Fruit fly (Drosophila melanogaster) whole organism, prepupa: ENCODE data around the gene Arp6.

ENCODE experiments used
- Blimp-1 ChIP-seq: fragments of 200-800 bp; sonication (Bioruptor generic); optimal IDR thresholded peaks from 3 replicates; lab custom pipeline; 2017; ENCODE audit warnings: missing biosample characterization, missing genetic modification characterization, mild to moderate bottlenecking, moderate library complexity, missing genetic modification reagents
- CG10631 ChIP-seq: fragments of 200-800 bp; sonication (Bioruptor generic); optimal IDR thresholded peaks from 2 replicates; lab custom pipeline; 2016; ENCODE audit warnings: missing biosample characterization, missing genetic modification characterization
- CG10669 ChIP-seq: fragments of 200-800 bp; sonication (Bioruptor generic); optimal IDR thresholded peaks from 3 replicates; lab custom pipeline; 2018; ENCODE audit warnings: missing biosample characterization, mild to moderate bottlenecking, missing genetic modification characterization, moderate library complexity
- CG11294 ChIP-seq: fragments of 200-800 bp; sonication (Bioruptor generic); IDR thresholded peaks from 2 replicates; pipeline ENCODE4 v1.3.6; 2022; ENCODE audit warnings: missing biosample characterization, missing genetic modification characterization
- CG11762 ChIP-seq: fragments of 200-800 bp; sonication (Bioruptor generic); optimal IDR thresholded peaks from 3 replicates; lab custom pipeline; 2016; ENCODE audit warnings: missing biosample characterization, missing genetic modification characterization; ENCODE audit not compliant: insufficient read depth
- CG15336 ChIP-seq: fragments of 200-800 bp; sonication (Bioruptor generic); IDR thresholded peaks from 2 replicates; pipeline ENCODE4 v1.3.6; 2022; ENCODE audit warnings: missing biosample characterization, missing genetic modification characterization
- CG16779 ChIP-seq: fragments of 200-800 bp; sonication (Bioruptor generic); optimal IDR thresholded peaks from 3 replicates; lab custom pipeline; 2017; ENCODE audit warnings: missing biosample characterization, mild to moderate bottlenecking, missing genetic modification characterization
- CG3032 ChIP-seq: fragments of 200-800 bp; optimal IDR thresholded peaks from 2 replicates; lab custom pipeline; 2019; ENCODE audit warnings: missing biosample characterization, mild to moderate bottlenecking, missing genetic modification characterization, moderate library complexity
- CG31627 ChIP-seq: fragments of 200-800 bp; sonication (Bioruptor generic); optimal IDR thresholded peaks from 3 replicates; lab custom pipeline; 2016; ENCODE audit warnings: missing biosample characterization, missing genetic modification characterization
- CG32006 ChIP-seq: fragments of 200-800 bp; sonication (Bioruptor generic); optimal IDR thresholded peaks from 3 replicates; lab custom pipeline; 2017; ENCODE audit warnings: missing biosample characterization, mild to moderate bottlenecking, missing genetic modification characterization
- CG4318 ChIP-seq: fragments of 200-800 bp; sonication (Bioruptor generic); optimal IDR thresholded peaks from 3 replicates; lab custom pipeline; 2017; ENCODE audit warnings: missing biosample characterization, mild to moderate bottlenecking, missing genetic modification characterization
- CG6163 ChIP-seq: fragments of 200-800 bp; sonication (Bioruptor generic); IDR thresholded peaks from 3 replicates; pipeline ENCODE4 v1.3.6; 2022; ENCODE audit warnings: missing biosample characterization, missing genetic modification characterization
- CG6276 ChIP-seq: fragments of 200-800 bp; sonication (Bioruptor generic); optimal IDR thresholded peaks from 2 replicates; lab custom pipeline; 2017; ENCODE audit warnings: missing biosample characterization, mild to moderate bottlenecking, missing genetic modification characterization
- CG6854 ChIP-seq: fragments of 200-800 bp; sonication (Bioruptor generic); optimal IDR thresholded peaks from 2 replicates; lab custom pipeline; 2017; ENCODE audit warnings: missing biosample characterization, mild to moderate bottlenecking, missing genetic modification characterization
- CG7368 ChIP-seq: fragments of 200-800 bp; sonication (Bioruptor generic); optimal IDR thresholded peaks from 3 replicates; lab custom pipeline; 2016; ENCODE audit warnings: missing biosample characterization, missing genetic modification characterization
- CG8119 ChIP-seq: fragments of 200-800 bp; sonication (Bioruptor generic); IDR thresholded peaks from 3 replicates; pipeline ENCODE4 v1.3.6; 2022; ENCODE audit warnings: missing biosample characterization, missing genetic modification characterization
- CG8319 ChIP-seq: fragments of 200-800 bp; sonication (Bioruptor generic); optimal IDR thresholded peaks from 3 replicates; lab custom pipeline; 2016; ENCODE audit warnings: missing biosample characterization, missing genetic modification characterization
- Eip75B ChIP-seq: fragments of 200-800 bp; sonication (Bioruptor generic); optimal IDR thresholded peaks from 3 replicates; lab custom pipeline; 2016; ENCODE audit warnings: missing biosample characterization, missing genetic modification characterization
- Eip78C ChIP-seq: fragments of 200-800 bp; sonication (Bioruptor generic); peaks from one replicate; lab custom pipeline; 2016; ENCODE audit warnings: missing biosample characterization, missing genetic modification characterization
- Eip93F ChIP-seq: fragments of 200-800 bp; sonication (Bioruptor generic); optimal IDR thresholded peaks from 2 replicates; lab custom pipeline; 2016; ENCODE audit warnings: missing biosample characterization, mild to moderate bottlenecking, missing genetic modification characterization
- Ets96B ChIP-seq: fragments of 200-800 bp; optimal IDR thresholded peaks from 2 replicates; lab custom pipeline; 2019; ENCODE audit warnings: missing biosample characterization, mild to moderate bottlenecking, missing genetic modification characterization, moderate library complexity
- Gug ChIP-seq: fragments of 200-800 bp; sonication (Bioruptor generic); IDR thresholded peaks from 2 replicates; pipeline ENCODE4 v1.3.6; 2022; ENCODE audit warnings: missing biosample characterization, missing genetic modification characterization
- Hr38 ChIP-seq: sonication (Bioruptor generic); optimal IDR thresholded peaks from 2 replicates; lab custom pipeline; 2016; ENCODE audit warnings: missing biosample characterization, missing genetic modification characterization
- Hr39 ChIP-seq: fragments of 200-800 bp; sonication (Bioruptor generic); optimal IDR thresholded peaks from 2 replicates; lab custom pipeline; 2016; ENCODE audit warnings: missing biosample characterization, missing genetic modification characterization
- Hr4 ChIP-seq: fragments of 200-800 bp; sonication (Bioruptor generic); optimal IDR thresholded peaks from 3 replicates; lab custom pipeline; 2016; ENCODE audit warnings: missing biosample characterization, missing genetic modification characterization
- Lpt ChIP-seq: fragments of 200-800 bp; sonication (Bioruptor generic); optimal IDR thresholded peaks from 3 replicates; lab custom pipeline; 2016; ENCODE audit warnings: missing biosample characterization, missing genetic modification characterization
- Met ChIP-seq: fragments of 200-800 bp; sonication (Bioruptor generic); optimal IDR thresholded peaks from 3 replicates; lab custom pipeline; 2016; ENCODE audit warnings: missing biosample characterization, missing genetic modification characterization
- OdsH ChIP-seq: fragments of 200-800 bp; sonication (Bioruptor generic); optimal IDR thresholded peaks from 3 replicates; lab custom pipeline; 2016; ENCODE audit warnings: missing biosample characterization, missing genetic modification characterization
- Smox ChIP-seq: fragments of 200-800 bp; sonication (Bioruptor generic); optimal IDR thresholded peaks from 3 replicates; lab custom pipeline; 2016; ENCODE audit warnings: missing biosample characterization, missing genetic modification characterization
- Sox102F ChIP-seq: fragments of 200-800 bp; sonication (Bioruptor generic); optimal IDR thresholded peaks from 2 replicates; lab custom pipeline; 2016; ENCODE audit warnings: missing biosample characterization, mild to moderate bottlenecking, missing genetic modification characterization
- Sox14 ChIP-seq: fragments of 200-800 bp; sonication (Bioruptor generic); optimal IDR thresholded peaks from 3 replicates; lab custom pipeline; 2016; ENCODE audit warnings: missing biosample characterization, missing genetic modification characterization
- achi ChIP-seq: fragments of 200-800 bp; sonication (Bioruptor generic); optimal IDR thresholded peaks from 3 replicates; lab custom pipeline; 2016; ENCODE audit warnings: missing biosample characterization, missing genetic modification characterization
- dsx ChIP-seq: fragments of 200-800 bp; optimal IDR thresholded peaks from 3 replicates; lab custom pipeline; 2019; ENCODE audit warnings: missing biosample characterization, mild to moderate bottlenecking, missing genetic modification characterization, moderate library complexity; ENCODE audit not compliant: poor library complexity, severe bottlenecking
- eg ChIP-seq: fragments of 200-800 bp; sonication (Bioruptor generic); IDR thresholded peaks from 3 replicates; pipeline ENCODE4 v1.3.6; 2022; ENCODE audit warnings: missing biosample characterization, missing genetic modification characterization
- esn ChIP-seq: fragments of 200-800 bp; sonication (Bioruptor generic); optimal IDR thresholded peaks from 2 replicates; lab custom pipeline; 2016; ENCODE audit warnings: missing biosample characterization, mild to moderate bottlenecking, missing genetic modification characterization, moderate library complexity
- fd59A ChIP-seq: fragments of 200-800 bp; sonication (Bioruptor generic); optimal IDR thresholded peaks from 2 replicates; lab custom pipeline; 2017; ENCODE audit warnings: missing biosample characterization, mild to moderate bottlenecking, missing genetic modification characterization, missing genetic modification reagents
- fd85E ChIP-seq: fragments of 200-800 bp; sonication (Bioruptor generic); optimal IDR thresholded peaks from 3 replicates; lab custom pipeline; 2016; ENCODE audit warnings: missing biosample characterization, missing genetic modification characterization
- fkh ChIP-seq: fragments of 200-800 bp; sonication (Bioruptor generic); optimal IDR thresholded peaks from 3 replicates; lab custom pipeline; 2017; ENCODE audit warnings: missing biosample characterization, mild to moderate bottlenecking, missing genetic modification characterization, moderate library complexity
- ss ChIP-seq, 2 experiments: fragments of 200-800 bp; sonication (Bioruptor generic); optimal IDR thresholded peaks; 2 replicates in 1 of 2; 3 replicates in 1 of 2; lab custom pipeline; 2017 to 2018; ENCODE audit warnings: mild to moderate bottlenecking in 2 of 2, missing biosample characterization in 2 of 2, missing genetic modification characterization in 2 of 2, moderate library complexity in 1 of 2
- topi ChIP-seq: fragments of 200-800 bp; sonication (Bioruptor generic); optimal IDR thresholded peaks from 3 replicates; lab custom pipeline; 2016; ENCODE audit warnings: missing biosample characterization, missing genetic modification characterization

Gene Arp6

dm6 chrX:15733192-15733892, 3.6 kb downstream of the Arp6 start:
- TF ChIP-seq CG8119 (GFP tag; lab: Robert Waterston, UW) (peak; percentile 26; the same call in 1 of the 3 replicates), CG6163 (GFP tag; lab: Robert Waterston, UW) (peak; percentile 47; the same call in 1 of the 3 replicates), Eip75B (no peak), CG3032 (tag; lab: Kevin White, UChicago) (no peak), Sox102F (no peak), CG6276 (GFP tag; lab: Kevin White, UChicago) (no peak), eg (peak; percentile 72), Eip93F (GFP tag; lab: Kevin White, UChicago) (no peak), CG15336 (GFP tag; lab: Robert Waterston, UW) (peak; percentile 60), Eip78C (GFP tag; lab: Kevin White, UChicago) (peak; percentile 32)

dm6 chrX:15731968-15732367, 5.0 kb downstream of the Arp6 start, which contains the start of gene CG8191:
CG8191 (plus strand) TSS chrX:15732178.
- no peak for TF ChIP-seq Eip75B
- TF ChIP-seq CG11294 (GFP tag; lab: Robert Waterston, UW), result no peak
- no peak for TF ChIP-seq fkh (GFP tag; lab: Kevin White, UChicago)
- no peak for TF ChIP-seq Met (GFP tag; lab: Kevin White, UChicago)
- TF ChIP-seq Sox102F, result no peak
- TF ChIP-seq CG10631 (GFP tag; lab: Kevin White, UChicago), result no peak
- no peak for TF ChIP-seq Blimp-1 (GFP tag; lab: Kevin White, UChicago)
- TF ChIP-seq CG10669 (GFP tag; lab: Kevin White, UChicago), result no peak
- TF ChIP-seq Smox, result no peak
- no peak for TF ChIP-seq Hr39 (GFP tag; lab: Kevin White, UChicago)
- no peak for TF ChIP-seq CG6854
- TF ChIP-seq CG4318, result no peak
- no peak for TF ChIP-seq fd85E (GFP tag; lab: Kevin White, UChicago)
- TF ChIP-seq CG15336 (GFP tag; lab: Robert Waterston, UW), result no peak
- TF ChIP-seq CG6276 (GFP tag; lab: Kevin White, UChicago), result no peak
- no peak for TF ChIP-seq OdsH (GFP tag; lab: Kevin White, UChicago)
- TF ChIP-seq CG32006 (GFP tag; lab: Kevin White, UChicago), result no peak
- no peak for TF ChIP-seq Gug (GFP tag; lab: Robert Waterston, UW)
- TF ChIP-seq Ets96B, result no peak
- TF ChIP-seq Lpt (GFP tag; lab: Kevin White, UChicago), result no peak

dm6 chrX:15712409-15712808, 24.5 kb downstream of the Arp6 start, which contains the start of gene HUWE1:
HUWE1 (plus strand) TSS chrX:15712628.
- TF ChIP-seq CG31627 (GFP tag; lab: Kevin White, UChicago) (no peak), Smox (no peak), Ets96B (no peak), CG4318 (no peak), topi (GFP tag; lab: Kevin White, UChicago) (no peak), Hr4 (GFP tag; lab: Kevin White, UChicago) (no peak), Eip75B (no peak), Eip93F (GFP tag; lab: Kevin White, UChicago) (no peak), esn (GFP tag; lab: Kevin White, UChicago) (peak; percentile 10), Sox14 (GFP tag; lab: Kevin White, UChicago) (peak; percentile 17), CG6163 (GFP tag; lab: Robert Waterston, UW) (no peak), Lpt (GFP tag; lab: Kevin White, UChicago) (no peak), Blimp-1 (GFP tag; lab: Kevin White, UChicago) (no peak), CG8319 (no peak), fkh (GFP tag; lab: Kevin White, UChicago) (no peak), CG7368 (GFP tag; lab: Kevin White, UChicago) (no peak), ss (GFP tag; optimal IDR thresholded peaks at IDR 0.05; lab: Kevin White, UChicago) (no peak), achi (GFP tag; lab: Kevin White, UChicago) (no peak), Hr38 (GFP tag; lab: Kevin White, UChicago) (no peak), CG11762 (GFP tag; lab: Kevin White, UChicago) (no peak), CG16779 (tag; lab: Kevin White, UChicago) (no peak), CG6854 (peak; percentile 47), dsx (GFP tag; lab: Kevin White, UChicago) (peak; percentile 25), fd59A (GFP tag; lab: Kevin White, UChicago) (no peak), CG15336 (GFP tag; lab: Robert Waterston, UW) (0 out of 2 replicates have a peak, but pooled peaks have one; percentile 14)
- TF ChIP-seq, all 60 proteins: peak for 5
